Fruit fly (Drosophila melanogaster): ENCODE results near the gene CG10280.

DNA sequence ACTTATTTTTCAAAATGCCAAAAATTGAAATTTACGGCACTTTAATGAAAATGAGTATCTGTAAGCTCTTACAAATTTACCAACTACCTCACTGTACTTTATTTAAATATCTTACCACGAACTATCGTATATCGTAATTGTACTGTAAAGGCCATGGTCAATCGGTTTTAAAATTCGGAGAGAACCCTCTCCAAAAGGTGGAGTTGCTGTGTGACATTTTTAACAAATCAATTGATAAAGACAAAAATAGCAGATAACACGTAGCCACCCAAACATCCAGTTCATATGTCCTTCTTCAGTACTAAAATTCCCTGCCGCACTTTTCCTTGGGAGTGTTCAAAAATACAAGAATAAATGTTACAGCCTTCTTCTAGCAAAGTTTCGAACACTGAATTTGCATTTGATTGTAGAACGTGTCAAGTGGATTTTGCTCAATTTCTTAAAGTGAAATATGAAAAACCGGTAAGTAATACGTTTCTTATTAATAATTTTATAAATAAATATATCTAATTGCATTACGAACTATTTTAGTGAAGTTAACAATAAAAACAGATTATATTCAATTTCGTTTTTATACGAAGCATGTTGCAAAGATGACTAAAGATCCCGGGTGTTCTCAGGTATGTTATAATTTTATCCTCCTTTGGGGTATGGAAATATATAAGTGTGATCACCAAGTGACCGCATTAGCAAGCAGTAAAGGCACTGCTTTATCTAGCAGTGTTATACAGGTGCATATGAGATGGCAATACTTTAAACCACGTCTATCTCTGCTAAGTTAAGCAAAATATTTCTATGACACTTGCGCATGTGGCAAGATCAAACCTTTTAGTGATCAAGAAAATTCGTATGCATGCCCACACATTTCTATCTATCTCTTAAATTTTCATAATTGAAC is 2.0 kb downstream of the CG10280 start:
- TF ChIP-seq CG8478 (optimal IDR thresholded peaks at IDR 0.05): no peak
- TF ChIP-seq CTCF (optimal IDR thresholded peaks at IDR 0.05): peak; percentile 79 to 83
